Worm (Caenorhabditis elegans): Measurements from ENCODE around the gene W01B6.8.

DNA sequence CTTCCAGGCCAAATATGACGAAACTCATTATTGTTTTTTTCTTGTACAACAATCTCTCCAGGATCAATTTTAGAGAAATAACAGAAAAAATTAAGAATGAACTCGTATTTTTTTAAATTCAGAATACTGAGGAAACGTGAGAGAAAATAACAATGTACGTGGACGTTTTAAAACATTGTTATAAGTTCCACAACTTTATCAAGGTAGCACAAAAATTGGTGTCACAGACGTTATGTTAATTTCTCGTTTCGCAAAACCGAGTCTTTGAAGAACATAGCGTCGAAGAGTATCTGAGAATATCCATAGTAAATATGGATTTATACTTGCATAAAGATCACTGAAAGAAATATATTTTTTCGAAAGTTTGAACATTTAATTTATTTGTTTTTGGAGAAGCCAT lies 33.1 kb downstream of the W01B6.8 start, which contains the start of gene T04B2.8:
- TF ChIP-seq nhr-77 (tag; optimal IDR thresholded peaks at IDR 0.05) (no peak), nhr-12 (tag; optimal IDR thresholded peaks at IDR 0.05) (no peak), lin-15B (tag; optimal IDR thresholded peaks at IDR 0.05) (no peak), egl-27 (tag; optimal IDR thresholded peaks at IDR 0.05) (no peak), unc-62 (GFP tag; optimal IDR thresholded peaks at IDR 0.05) (no peak), lin-39 (tag; optimal IDR thresholded peaks at IDR 0.05) (no peak), ztf-4 (tag; optimal IDR thresholded peaks at IDR 0.05) (no peak), nhr-11 (tag; optimal IDR thresholded peaks at IDR 0.05) (no peak), elt-3 (tag; optimal IDR thresholded peaks at IDR 0.05) (no peak), nhr-23 (tag; optimal IDR thresholded peaks at IDR 0.05) (no peak)

All from whole organism, L3 larva.